Worm (Caenorhabditis elegans) whole organism, mixed stage, embryonic: Measurements from ENCODE around the gene C09F5.3.

Experiments used
- ceh-39 ChIP-seq: fragments of 150-350 bp; optimal IDR thresholded peaks from 2 replicates; lab custom pipeline; 2014; ENCODE audit warnings: missing biosample characterization, missing genetic modification characterization
- elt-1 ChIP-seq: sonication (generic microtip); optimal IDR thresholded peaks from 2 replicates; lab custom pipeline; 2017; ENCODE audit warnings: missing genetic modification characterization, mild to moderate bottlenecking, missing compliant biosample characterization, antibody characterized with exemption, moderate library complexity, borderline replicate concordance; ENCODE audit not compliant: insufficient read depth
- nhr-12 ChIP-seq: fragments of 150-350 bp; optimal IDR thresholded peaks from 2 replicates; lab custom pipeline; 2014; ENCODE audit warnings: missing biosample characterization, missing genetic modification characterization
- nhr-76 ChIP-seq: sonication (generic microtip); optimal IDR thresholded peaks from 2 replicates; lab custom pipeline; 2017; ENCODE audit warnings: missing biosample characterization, missing genetic modification characterization
- sptf-1 ChIP-seq: sonication (generic microtip); optimal IDR thresholded peaks from 2 replicates; lab custom pipeline; 2017; ENCODE audit warnings: mild to moderate bottlenecking, missing genetic modification characterization, moderate library complexity, missing compliant biosample characterization
- unc-62 ChIP-seq: fragments of 150-350 bp; optimal IDR thresholded peaks from 2 replicates; lab custom pipeline; 2014; ENCODE audit warnings: missing biosample characterization, missing genetic modification reagents, missing genetic modification characterization

- TF ChIP-seq unc-62 (GFP tag; lab: Kevin White, UChicago) (no peak), nhr-12 (tag; lab: Kevin White, UChicago) (no peak), elt-1 (tag; lab: Kevin White, UChicago) (no peak), nhr-76 (tag; lab: Kevin White, UChicago) (no peak), ceh-39 (tag; lab: Kevin White, UChicago) (no peak), sptf-1 (tag; lab: Kevin White, UChicago) (no peak)
These were observed 17.8 kb downstream of the C09F5.3 start for ce11 chrIII:647248-647647.
